Fruit fly (Drosophila melanogaster): Measurements from ENCODE around the gene CG43218.
A peak's percentile ranks its signal among the peaks of the same experiment; 100 is the strongest.

Gene CG43218

dm6 chr3L:21261403-21262164, 3.8 kb downstream of the CG43218 start:
- TF ChIP-seq CG14655 (GFP tag; optimal IDR thresholded peaks at IDR 0.05) (no peak), CG34367 (tag; optimal IDR thresholded peaks at IDR 0.05) (no peak), gl (tag; optimal IDR thresholded peaks at IDR 0.05) (no peak), CG8159 (tag; optimal IDR thresholded peaks at IDR 0.05) (no peak), rn (GFP tag; IDR thresholded peaks at IDR 0.05) (no peak), CG9948 (tag; optimal IDR thresholded peaks at IDR 0.05) (no peak), CG4496 (GFP tag; IDR thresholded peaks at IDR 0.05) (no peak), EcR (GFP tag; optimal IDR thresholded peaks at IDR 0.05) (peak; percentile 83), CG17806 (tag; optimal IDR thresholded peaks at IDR 0.05) (no peak), CG15710 (tag; optimal IDR thresholded peaks at IDR 0.05) (no peak), Snoo (tag; optimal IDR thresholded peaks at IDR 0.05) (no peak), D1 (tag; optimal IDR thresholded peaks at IDR 0.05) (no peak), CG12605 (GFP tag; IDR thresholded peaks at IDR 0.05) (0 out of 2 replicates have a peak, but pooled peaks have one; percentile 14), Pif1B (GFP tag; optimal IDR thresholded peaks at IDR 0.05) (no peak), Pif1A (GFP tag; optimal IDR thresholded peaks at IDR 0.05) (no peak)

- TF ChIP-seq D1 (tag; optimal IDR thresholded peaks at IDR 0.05) (peak; percentile 51), fd96Ca (GFP tag; IDR thresholded peaks at IDR 0.05) (no peak)
Observed at dm6 chr3L:21262426-21262825, 4.6 kb downstream of the CG43218 start.

dm6 chr3L:21266101-21266656, 8.4 kb downstream of the CG43218 start:
- TF ChIP-seq rn (GFP tag; IDR thresholded peaks at IDR 0.05) (no peak), CG8159 (tag; optimal IDR thresholded peaks at IDR 0.05) (no peak), CG17806 (tag; optimal IDR thresholded peaks at IDR 0.05) (no peak), CG9948 (tag; optimal IDR thresholded peaks at IDR 0.05) (no peak), CG13204 (GFP tag; optimal IDR thresholded peaks at IDR 0.05) (no peak), Pif1A (GFP tag; optimal IDR thresholded peaks at IDR 0.05) (no peak), Pif1B (GFP tag; optimal IDR thresholded peaks at IDR 0.05) (no peak), Snoo (tag; optimal IDR thresholded peaks at IDR 0.05) (no peak), Ets98B (GFP tag; IDR thresholded peaks at IDR 0.05) (no peak), D1 (tag; optimal IDR thresholded peaks at IDR 0.05) (no peak), CG14655 (GFP tag; optimal IDR thresholded peaks at IDR 0.05) (no peak), CG8301 (tag; optimal IDR thresholded peaks at IDR 0.05) (no peak), CG34367 (tag; optimal IDR thresholded peaks at IDR 0.05) (no peak), CG32121 (GFP tag; IDR thresholded peaks at IDR 0.05) (no peak)

dm6 chr3L:21267862-21268385, 10.1 kb downstream of the CG43218 start, which contains the start of gene CG9391:
CG9391 (minus strand) TSS chr3L:21268335.
- no peak for TF ChIP-seq CG8159 (tag; optimal IDR thresholded peaks at IDR 0.05)
- no peak for TF ChIP-seq gl (tag; optimal IDR thresholded peaks at IDR 0.05)

- TF ChIP-seq CG8301 (tag; optimal IDR thresholded peaks at IDR 0.05) (no peak), CG17806 (tag; optimal IDR thresholded peaks at IDR 0.05) (no peak), rn (GFP tag; IDR thresholded peaks at IDR 0.05) (no peak), CG32121 (GFP tag; IDR thresholded peaks at IDR 0.05) (no peak), CG12605 (GFP tag; IDR thresholded peaks at IDR 0.05) (no peak), CG14655 (GFP tag; optimal IDR thresholded peaks at IDR 0.05) (no peak), CG8159 (tag; optimal IDR thresholded peaks at IDR 0.05) (no peak), CG34367 (tag; optimal IDR thresholded peaks at IDR 0.05) (no peak), fd96Ca (GFP tag; IDR thresholded peaks at IDR 0.05) (no peak), CG9948 (tag; optimal IDR thresholded peaks at IDR 0.05) (no peak), D1 (tag; optimal IDR thresholded peaks at IDR 0.05) (no peak), CG4496 (GFP tag; IDR thresholded peaks at IDR 0.05) (no peak), CG15710 (tag; optimal IDR thresholded peaks at IDR 0.05) (no peak), Snoo (tag; optimal IDR thresholded peaks at IDR 0.05) (no peak), EcR (GFP tag; optimal IDR thresholded peaks at IDR 0.05) (no peak), CG13204 (GFP tag; optimal IDR thresholded peaks at IDR 0.05) (no peak), Pif1B (GFP tag; optimal IDR thresholded peaks at IDR 0.05) (no peak), Pif1A (GFP tag; optimal IDR thresholded peaks at IDR 0.05) (no peak), CG10348 (GFP tag; IDR thresholded peaks at IDR 0.05) (no peak)
Observed at dm6 chr3L:21270480-21270879, 12.7 kb downstream of the CG43218 start, which contains the start of gene CG9389. CG9389 (minus strand) TSS chr3L:21270580.

dm6 chr3L:21273504-21273903, 15.7 kb downstream of the CG43218 start:
- TF ChIP-seq Pif1A (GFP tag; optimal IDR thresholded peaks at IDR 0.05): no peak
- no peak for TF ChIP-seq rn (GFP tag; IDR thresholded peaks at IDR 0.05)
- TF ChIP-seq CG34367 (tag; optimal IDR thresholded peaks at IDR 0.05): no peak
- TF ChIP-seq CG13204 (GFP tag; optimal IDR thresholded peaks at IDR 0.05): no peak
- TF ChIP-seq CG14655 (GFP tag; optimal IDR thresholded peaks at IDR 0.05): no peak
- TF ChIP-seq Ets98B (GFP tag; IDR thresholded peaks at IDR 0.05): no peak
- no peak for TF ChIP-seq D1 (tag; optimal IDR thresholded peaks at IDR 0.05)
- no peak for TF ChIP-seq CG17806 (tag; optimal IDR thresholded peaks at IDR 0.05)
- no peak for TF ChIP-seq CG15710 (tag; optimal IDR thresholded peaks at IDR 0.05)
- no peak for TF ChIP-seq CG4496 (GFP tag; IDR thresholded peaks at IDR 0.05)
- no peak for TF ChIP-seq Pif1B (GFP tag; optimal IDR thresholded peaks at IDR 0.05)
- no peak for TF ChIP-seq Snoo (tag; optimal IDR thresholded peaks at IDR 0.05)
- TF ChIP-seq CG12605 (GFP tag; IDR thresholded peaks at IDR 0.05): no peak
- no peak for TF ChIP-seq fd96Ca (GFP tag; IDR thresholded peaks at IDR 0.05)
- no peak for TF ChIP-seq CG10348 (GFP tag; IDR thresholded peaks at IDR 0.05)

Measured in whole organism, pupa.